Worm (Caenorhabditis elegans) whole organism, L2 larva: ENCODE data around the gene C46F9.5.

Source experiments
- C34F6.9 ChIP-seq: fragments of 150-350 bp; optimal IDR thresholded peaks from 2 replicates; lab custom pipeline; 2014; ENCODE audit warnings: missing biosample characterization, missing genetic modification characterization
- R02D3.7 ChIP-seq: fragments of 150-350 bp; optimal IDR thresholded peaks from 2 replicates; lab custom pipeline; 2014; ENCODE audit warnings: missing biosample characterization, missing genetic modification characterization
- Y55F3AM.14 ChIP-seq: fragments of 200-800 bp; sonication (Bioruptor generic); optimal IDR thresholded peaks from 2 replicates; lab custom pipeline; 2018; ENCODE audit warnings: mild to moderate bottlenecking, missing genetic modification characterization, missing compliant biosample characterization
- ZK546.5 ChIP-seq: sonication (generic microtip); optimal IDR thresholded peaks from 2 replicates; lab custom pipeline; 2017; ENCODE audit warnings: missing biosample characterization, missing genetic modification characterization
- alr-1 ChIP-seq: fragments of 150-350 bp; optimal IDR thresholded peaks from 2 replicates; lab custom pipeline; 2014; ENCODE audit warnings: missing biosample characterization, missing genetic modification characterization
- aly-2 ChIP-seq: fragments of 150-350 bp; optimal IDR thresholded peaks from 2 replicates; lab custom pipeline; 2014; ENCODE audit warnings: missing biosample characterization, missing genetic modification characterization
- ama-1 ChIP-seq: fragments of 150-350 bp; optimal IDR thresholded peaks from 2 replicates; lab custom pipeline; 2018; ENCODE audit warnings: inconsistent platforms
- blmp-1 ChIP-seq: sonication (generic microtip); optimal IDR thresholded peaks from 2 replicates; lab custom pipeline; 2017; ENCODE audit warnings: missing genetic modification characterization, mild to moderate bottlenecking, missing compliant biosample characterization, antibody characterized with exemption, moderate library complexity; ENCODE audit not compliant: insufficient read depth
- ceh-82 ChIP-seq: fragments of 150-350 bp; optimal IDR thresholded peaks from 2 replicates; lab custom pipeline; 2014; ENCODE audit warnings: missing biosample characterization, missing genetic modification characterization
- dmd-4 ChIP-seq: sonication (generic microtip); optimal IDR thresholded peaks from 2 replicates; lab custom pipeline; 2017; ENCODE audit warnings: missing biosample characterization, missing genetic modification characterization
- egl-27 ChIP-seq: sonication (generic microtip); optimal IDR thresholded peaks from 3 replicates; lab custom pipeline; 2017; ENCODE audit warnings: missing biosample characterization, missing genetic modification reagents, missing genetic modification characterization
- elt-1 ChIP-seq: fragments of 150-350 bp; optimal IDR thresholded peaks from 2 replicates; lab custom pipeline; 2014; ENCODE audit warnings: missing biosample characterization, missing genetic modification characterization
- elt-3 ChIP-seq: sonication (generic microtip); optimal IDR thresholded peaks from 2 replicates; lab custom pipeline; 2017; ENCODE audit warnings: missing biosample characterization, missing genetic modification characterization
- fos-1 ChIP-seq: fragments of 150-350 bp; optimal IDR thresholded peaks from 2 replicates; lab custom pipeline; 2014; ENCODE audit warnings: missing biosample characterization, missing genetic modification characterization
- gmeb-1 ChIP-seq: fragments of 150-350 bp; optimal IDR thresholded peaks from 2 replicates; lab custom pipeline; 2014; ENCODE audit warnings: missing biosample characterization, missing genetic modification characterization
- lin-39 ChIP-seq: fragments of 150-350 bp; optimal IDR thresholded peaks from 2 replicates; lab custom pipeline; 2014; ENCODE audit warnings: missing biosample characterization, missing genetic modification reagents, missing genetic modification characterization
- mab-5 ChIP-seq: fragments of 150-350 bp; optimal IDR thresholded peaks from 2 replicates; lab custom pipeline; 2014; ENCODE audit warnings: missing biosample characterization, missing genetic modification characterization
- nhr-10 ChIP-seq: sonication (generic microtip); optimal IDR thresholded peaks from 2 replicates; lab custom pipeline; 2017; ENCODE audit warnings: missing biosample characterization, missing genetic modification characterization
- nhr-11 ChIP-seq: fragments of 150-350 bp; optimal IDR thresholded peaks from 2 replicates; lab custom pipeline; 2014; ENCODE audit warnings: missing biosample characterization, missing genetic modification characterization
- nhr-12 ChIP-seq: fragments of 150-350 bp; optimal IDR thresholded peaks from 2 replicates; lab custom pipeline; 2014; ENCODE audit warnings: missing biosample characterization, missing genetic modification characterization
- nhr-21 ChIP-seq: fragments of 150-350 bp; optimal IDR thresholded peaks from 2 replicates; lab custom pipeline; 2014; ENCODE audit warnings: missing biosample characterization, missing genetic modification characterization
- nhr-237 ChIP-seq: fragments of 150-350 bp; optimal IDR thresholded peaks from 2 replicates; lab custom pipeline; 2014; ENCODE audit warnings: missing biosample characterization, missing genetic modification characterization
- nhr-25 ChIP-seq: fragments of 150-350 bp; sonication (generic microtip); optimal IDR thresholded peaks from 3 replicates; lab custom pipeline; 2014; ENCODE audit warnings: missing biosample characterization, missing genetic modification characterization
- nhr-6 ChIP-seq: fragments of 150-350 bp; optimal IDR thresholded peaks from 2 replicates; lab custom pipeline; 2014; ENCODE audit warnings: missing biosample characterization, missing genetic modification characterization
- peb-1 ChIP-seq: fragments of 150-350 bp; optimal IDR thresholded peaks from 2 replicates; lab custom pipeline; 2014; ENCODE audit warnings: missing biosample characterization, missing genetic modification characterization
- sem-4 ChIP-seq: fragments of 150-350 bp; optimal IDR thresholded peaks from 2 replicates; lab custom pipeline; 2014; ENCODE audit warnings: missing biosample characterization, missing genetic modification reagents, missing genetic modification characterization
- skn-1 ChIP-seq: sonication (generic microtip); optimal IDR thresholded peaks from 2 replicates; lab custom pipeline; 2017; ENCODE audit warnings: missing biosample characterization, missing genetic modification characterization
- sma-3 ChIP-seq: sonication (generic microtip); optimal IDR thresholded peaks from 2 replicates; lab custom pipeline; 2016; ENCODE audit warnings: missing genetic modification reagents, missing genetic modification characterization, missing compliant biosample characterization
- snpc-4 ChIP-seq: fragments of 150-350 bp; optimal IDR thresholded peaks from 2 replicates; lab custom pipeline; 2014; ENCODE audit warnings: missing biosample characterization, missing genetic modification characterization
- unc-39 ChIP-seq: fragments of 150-350 bp; optimal IDR thresholded peaks from 2 replicates; lab custom pipeline; 2014; ENCODE audit warnings: missing biosample characterization, missing genetic modification characterization
- unc-55 ChIP-seq: fragments of 150-350 bp; sonication (generic microtip); optimal IDR thresholded peaks from 3 replicates; lab custom pipeline; 2014; ENCODE audit warnings: missing biosample characterization, missing genetic modification reagents, missing genetic modification characterization
- ztf-4 ChIP-seq: fragments of 150-350 bp; optimal IDR thresholded peaks from 2 replicates; lab custom pipeline; 2014; ENCODE audit warnings: missing biosample characterization, missing genetic modification characterization

Gene C46F9.5

DNA sequence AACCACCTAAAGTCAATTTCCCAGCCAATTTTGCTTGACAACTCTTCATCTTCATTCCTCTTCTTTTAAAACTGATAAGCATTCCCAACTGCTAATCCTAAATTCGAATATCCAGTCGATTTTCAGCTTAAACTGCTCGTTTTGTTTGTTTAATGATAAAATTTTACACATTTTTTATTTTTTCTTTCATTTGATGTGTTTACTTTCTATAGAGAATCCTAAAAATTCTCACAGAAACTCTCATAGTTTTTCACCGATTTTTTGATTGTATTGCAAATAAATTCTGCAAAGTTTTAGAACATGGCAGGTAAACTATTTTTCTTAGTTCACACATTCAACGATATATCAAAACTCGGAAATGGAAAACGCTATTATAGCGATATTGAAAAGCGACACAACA lies 384 bp downstream of the C46F9.5 start, which contains the start of gene math-25:
TSS of gene math-25 (plus strand) at position 301 of the 400 bp plus-strand sequence.
- TF ChIP-seq alr-1 (tag; lab: Kevin White, UChicago), result no peak
- no peak for TF ChIP-seq nhr-237 (tag; lab: Kevin White, UChicago)
- TF ChIP-seq nhr-21 (tag; lab: Kevin White, UChicago), result no peak
- TF ChIP-seq ceh-82 (tag; lab: Kevin White, UChicago), result no peak
- no peak for TF ChIP-seq elt-1
- no peak for TF ChIP-seq gmeb-1 (tag; lab: Kevin White, UChicago)
- no peak for TF ChIP-seq fos-1 (tag; lab: Kevin White, UChicago)
- no peak for TF ChIP-seq nhr-6 (tag; lab: Kevin White, UChicago)
- TF ChIP-seq egl-27 (tag; lab: Kevin White, UChicago), result no peak
- TF ChIP-seq ztf-4 (tag; lab: Kevin White, UChicago), result no peak
- TF ChIP-seq snpc-4 (tag; lab: Kevin White, UChicago), result no peak
- TF ChIP-seq nhr-12, result no peak
- no peak for TF ChIP-seq elt-3
- TF ChIP-seq skn-1 (tag; lab: Kevin White, UChicago), result no peak
- TF ChIP-seq Y55F3AM.14 (GFP tag; lab: Kevin White, UChicago), result no peak

DNA sequence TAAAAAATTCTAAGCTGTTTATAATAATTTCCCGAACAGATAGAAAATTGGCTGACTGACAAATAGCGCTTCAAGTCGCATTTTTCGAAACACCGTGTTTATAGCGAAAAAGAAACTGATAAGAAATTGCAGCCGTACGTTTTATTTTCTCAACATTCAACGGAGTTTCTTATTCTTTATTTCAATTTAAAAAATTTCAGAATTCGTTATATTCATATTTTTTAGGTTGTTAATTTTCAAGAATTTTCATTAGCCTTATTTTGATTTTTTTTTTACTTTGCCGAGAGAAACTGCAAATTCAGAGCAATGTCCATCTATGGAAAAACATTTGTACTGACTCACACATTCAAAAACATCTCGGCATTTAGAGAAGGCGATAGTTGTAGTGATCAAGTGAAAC lies 2.6 kb downstream of the C46F9.5 start, which contains the start of gene C46F9.6:
TSS of gene C46F9.6 (plus strand) at position 301 of the 400 bp plus-strand sequence.
- TF ChIP-seq aly-2 (tag; lab: Kevin White, UChicago) (no peak), sem-4 (no peak), fos-1 (tag; lab: Kevin White, UChicago) (peak; percentile 9), mab-5 (tag; lab: Kevin White, UChicago) (no peak)
- TF ChIP-seq, all 48 proteins: peak for 1

DNA sequence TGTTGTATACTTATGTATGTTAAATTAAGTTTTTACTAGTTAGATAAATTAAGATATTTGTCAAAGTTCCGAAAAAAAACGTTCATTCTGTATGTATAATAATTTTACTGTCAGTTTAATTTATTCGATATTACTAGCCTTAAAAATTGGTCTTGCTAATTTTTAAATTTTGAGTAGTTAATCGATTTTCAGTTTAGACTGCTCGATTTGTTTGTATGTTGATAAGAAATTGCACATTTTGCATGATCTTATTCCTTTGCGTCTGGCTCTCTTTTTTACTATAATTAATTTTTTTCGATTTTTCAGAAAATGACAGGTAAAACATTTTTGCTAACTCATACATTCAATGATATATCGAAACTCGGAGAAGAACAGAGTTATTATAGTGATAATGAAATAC lies 4.6 kb downstream of the C46F9.5 start, which contains the start of gene math-24:
TSS of gene math-24 (plus strand) at position 301 of the 400 bp plus-strand sequence.
- TF ChIP-seq blmp-1 (tag; lab: Kevin White, UChicago), result no peak
- no peak for TF ChIP-seq lin-39 (tag; lab: Kevin White, UChicago)
- no peak for TF ChIP-seq alr-1 (tag; lab: Kevin White, UChicago)
- no peak for TF ChIP-seq nhr-11 (tag; lab: Kevin White, UChicago)
- TF ChIP-seq unc-55 (GFP tag; lab: Kevin White, UChicago), result no peak
- no peak for TF ChIP-seq ama-1 (lab: Kevin White, UChicago)
- TF ChIP-seq nhr-6 (tag; lab: Kevin White, UChicago), result no peak
- TF ChIP-seq C34F6.9, result no peak
- no peak for TF ChIP-seq ceh-82 (tag; lab: Kevin White, UChicago)
- TF ChIP-seq snpc-4 (tag; lab: Kevin White, UChicago), result no peak
- no peak for TF ChIP-seq gmeb-1 (tag; lab: Kevin White, UChicago)
- no peak for TF ChIP-seq ZK546.5
- TF ChIP-seq nhr-10 (tag; lab: Kevin White, UChicago), result no peak
- TF ChIP-seq nhr-237 (tag; lab: Kevin White, UChicago), result no peak
- no peak for TF ChIP-seq R02D3.7 (tag; lab: Kevin White, UChicago)
- TF ChIP-seq unc-39 (tag; lab: Kevin White, UChicago), result no peak
- TF ChIP-seq, all 48 proteins: peak for 0

DNA sequence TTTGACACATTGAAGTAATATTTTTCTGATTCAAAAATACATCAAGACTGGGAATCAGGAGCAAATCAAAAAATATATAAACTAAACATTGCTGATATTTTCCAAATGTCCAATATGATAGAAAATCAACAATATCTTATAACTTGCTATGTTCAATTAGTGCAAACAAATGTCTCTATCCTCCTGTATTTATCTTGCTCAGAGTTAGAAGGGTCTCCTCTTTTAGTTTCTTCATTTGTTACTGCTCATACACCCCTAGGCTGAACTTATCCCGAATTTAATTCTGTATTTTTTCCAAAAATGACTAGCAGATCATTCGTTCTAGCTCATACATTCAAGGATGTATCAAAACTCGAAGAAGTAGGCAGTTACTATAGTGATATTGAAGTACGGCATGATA lies 6.6 kb downstream of the C46F9.5 start, which contains the start of gene math-23:
TSS of gene math-23 (plus strand) at position 301 of the 400 bp plus-strand sequence.
- TF ChIP-seq nhr-11 (tag; lab: Kevin White, UChicago), result no peak
- no peak for TF ChIP-seq blmp-1 (tag; lab: Kevin White, UChicago)
- TF ChIP-seq sma-3 (GFP tag; lab: Kevin White, UChicago), result no peak
- TF ChIP-seq dmd-4 (tag; lab: Kevin White, UChicago), result no peak
- no peak for TF ChIP-seq aly-2 (tag; lab: Kevin White, UChicago)
- TF ChIP-seq nhr-25 (tag; lab: Kevin White, UChicago), result no peak
- TF ChIP-seq unc-55 (GFP tag; lab: Kevin White, UChicago), result no peak
- TF ChIP-seq nhr-12, result no peak
- TF ChIP-seq ZK546.5, result no peak
- TF ChIP-seq skn-1 (tag; lab: Kevin White, UChicago), result no peak
- no peak for TF ChIP-seq nhr-10 (tag; lab: Kevin White, UChicago)
- no peak for TF ChIP-seq Y55F3AM.14 (GFP tag; lab: Kevin White, UChicago)
- no peak for TF ChIP-seq peb-1 (tag; lab: Kevin White, UChicago)
- no peak for TF ChIP-seq lin-39 (tag; lab: Kevin White, UChicago)
- TF ChIP-seq, all 48 proteins: peak for 0

DNA sequence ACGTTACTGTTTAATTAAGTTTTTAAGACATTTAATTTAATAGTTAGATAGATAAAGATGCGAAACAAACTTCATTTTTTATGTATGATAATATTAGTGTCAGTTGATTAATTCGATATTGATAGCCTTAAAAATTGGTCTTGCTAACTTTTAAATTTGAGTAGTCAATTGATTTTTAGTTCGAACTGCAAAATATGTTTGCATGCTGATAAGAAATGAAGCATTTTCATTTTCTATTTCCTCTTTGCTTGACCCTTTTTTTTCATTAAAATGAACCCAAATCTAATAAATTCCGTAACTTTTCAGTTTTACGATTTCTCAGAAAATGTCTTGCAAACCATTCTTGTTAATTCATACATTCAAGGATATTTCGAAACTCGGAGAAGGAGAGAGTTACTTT lies 9.7 kb downstream of the C46F9.5 start, which contains the start of gene math-22:
TSS of gene math-22 (plus strand) at position 301 of the 400 bp plus-strand sequence.
- TF ChIP-seq sma-3 (GFP tag; lab: Kevin White, UChicago) (no peak), fos-1 (tag; lab: Kevin White, UChicago) (peak; percentile 23)
